Worm (Caenorhabditis elegans) whole organism, L3 larva: ENCODE results near the gene srz-78.

Experiments used
- ZK546.5 ChIP-seq: sonication (generic microtip); optimal IDR thresholded peaks from 2 replicates; lab custom pipeline; 2017; ENCODE audit warnings: missing biosample characterization, missing genetic modification characterization
- aly-2 ChIP-seq: fragments of 150-350 bp; optimal IDR thresholded peaks from 2 replicates; lab custom pipeline; 2014; ENCODE audit warnings: missing biosample characterization, missing genetic modification characterization
- ama-1 ChIP-seq: fragments of 150-350 bp; optimal IDR thresholded peaks from 2 replicates; lab custom pipeline; 2018
- ceh-16 ChIP-seq: sonication (generic microtip); optimal IDR thresholded peaks from 2 replicates; lab custom pipeline; 2017; ENCODE audit warnings: missing biosample characterization, missing genetic modification characterization
- ceh-28 ChIP-seq: fragments of 150-350 bp; optimal IDR thresholded peaks from 2 replicates; lab custom pipeline; 2014; ENCODE audit warnings: missing biosample characterization, missing genetic modification reagents, missing genetic modification characterization
- ceh-82 ChIP-seq: fragments of 150-350 bp; optimal IDR thresholded peaks from 2 replicates; lab custom pipeline; 2014; ENCODE audit warnings: missing biosample characterization, missing genetic modification characterization
- ceh-9 ChIP-seq: sonication (generic microtip); optimal IDR thresholded peaks from 2 replicates; lab custom pipeline; 2018; ENCODE audit warnings: missing biosample characterization, missing genetic modification characterization
- daf-12 ChIP-seq: fragments of 150-350 bp; optimal IDR thresholded peaks from 2 replicates; lab custom pipeline; 2014; ENCODE audit warnings: missing biosample characterization, missing genetic modification reagents, missing genetic modification characterization
- egl-27 ChIP-seq: sonication (generic microtip); optimal IDR thresholded peaks from 4 replicates; lab custom pipeline; 2017; ENCODE audit warnings: missing biosample characterization, missing genetic modification reagents, missing genetic modification characterization
- egl-5 ChIP-seq: fragments of 150-350 bp; optimal IDR thresholded peaks from 2 replicates; lab custom pipeline; 2017; ENCODE audit warnings: missing biosample characterization, missing genetic modification reagents, missing genetic modification characterization, inconsistent platforms
- elt-2 ChIP-seq: sonication (generic microtip); optimal IDR thresholded peaks from 2 replicates; lab custom pipeline; 2016; ENCODE audit warnings: missing genetic modification reagents, mild to moderate bottlenecking, missing genetic modification characterization, missing compliant biosample characterization
- elt-3 ChIP-seq, 3 experiments: fragments of 150-350 bp in 1 of 3; sonication (generic microtip) in 2 of 3; optimal IDR thresholded peaks; 2 replicates in 2 of 3; 4 replicates in 1 of 3; lab custom pipeline; 2014 to 2017; ENCODE audit warnings: missing biosample characterization in 3 of 3, missing genetic modification characterization in 3 of 3
- eor-1 ChIP-seq, 2 experiments: fragments of 150-350 bp; optimal IDR thresholded peaks; 2 replicates each; lab custom pipeline; 2014 to 2018; ENCODE audit warnings: missing biosample characterization in 2 of 2, missing genetic modification characterization in 2 of 2
- fkh-2 ChIP-seq: fragments of 150-350 bp; optimal IDR thresholded peaks from 2 replicates; lab custom pipeline; 2014; ENCODE audit warnings: missing biosample characterization, missing genetic modification reagents, missing genetic modification characterization
- fos-1 ChIP-seq: fragments of 150-350 bp; optimal IDR thresholded peaks from 2 replicates; lab custom pipeline; 2014; ENCODE audit warnings: missing biosample characterization, missing genetic modification characterization
- hmg-11 ChIP-seq: sonication (generic microtip); optimal IDR thresholded peaks from 2 replicates; lab custom pipeline; 2016; ENCODE audit warnings: missing genetic modification characterization, missing compliant biosample characterization
- lin-15B ChIP-seq: fragments of 150-350 bp; optimal IDR thresholded peaks from 2 replicates; lab custom pipeline; 2014; ENCODE audit warnings: missing biosample characterization, missing genetic modification characterization
- lsy-12 ChIP-seq: sonication (generic microtip); optimal IDR thresholded peaks from 2 replicates; lab custom pipeline; 2016; ENCODE audit warnings: mild to moderate bottlenecking, missing genetic modification characterization, missing compliant biosample characterization
- mdl-1 ChIP-seq: fragments of 150-350 bp; optimal IDR thresholded peaks from 2 replicates; lab custom pipeline; 2014; ENCODE audit warnings: missing biosample characterization, missing genetic modification characterization
- mml-1 ChIP-seq: fragments of 150-350 bp; sonication (generic microtip); optimal IDR thresholded peaks from 3 replicates; lab custom pipeline; 2014; ENCODE audit warnings: missing biosample characterization, missing genetic modification characterization
- nhr-11 ChIP-seq: fragments of 150-350 bp; optimal IDR thresholded peaks from 2 replicates; lab custom pipeline; 2014; ENCODE audit warnings: missing biosample characterization, missing genetic modification characterization
- nhr-12 ChIP-seq: fragments of 150-350 bp; optimal IDR thresholded peaks from 2 replicates; lab custom pipeline; 2014; ENCODE audit warnings: missing biosample characterization, missing genetic modification characterization
- nhr-23 ChIP-seq: fragments of 150-350 bp; optimal IDR thresholded peaks from 2 replicates; lab custom pipeline; 2014; ENCODE audit warnings: missing biosample characterization, missing genetic modification reagents, missing genetic modification characterization
- nhr-237 ChIP-seq: fragments of 150-350 bp; optimal IDR thresholded peaks from 2 replicates; lab custom pipeline; 2014; ENCODE audit warnings: missing biosample characterization, missing genetic modification characterization
- nhr-25 ChIP-seq: sonication (generic microtip); optimal IDR thresholded peaks from 2 replicates; lab custom pipeline; 2017; ENCODE audit warnings: missing biosample characterization, missing genetic modification characterization
- nhr-43 ChIP-seq: sonication (generic microtip); optimal IDR thresholded peaks from 2 replicates; lab custom pipeline; 2016; ENCODE audit warnings: mild to moderate bottlenecking, missing genetic modification characterization, missing compliant biosample characterization; ENCODE audit not compliant: poor library complexity, severe bottlenecking
- nhr-67 ChIP-seq: fragments of 150-350 bp; optimal IDR thresholded peaks from 2 replicates; lab custom pipeline; 2014; ENCODE audit warnings: missing biosample characterization, missing genetic modification characterization
- pha-4 ChIP-seq: fragments of 150-350 bp; optimal IDR thresholded peaks from 2 replicates; lab custom pipeline; 2014; ENCODE audit warnings: missing biosample characterization, missing genetic modification reagents, missing genetic modification characterization
- pqm-1 ChIP-seq: fragments of 150-350 bp; optimal IDR thresholded peaks from 2 replicates; lab custom pipeline; 2017; ENCODE audit warnings: missing biosample characterization, missing genetic modification characterization, inconsistent platforms
- sea-2 ChIP-seq: fragments of 150-350 bp; sonication (generic microtip); optimal IDR thresholded peaks from 4 replicates; lab custom pipeline; 2014; ENCODE audit warnings: missing biosample characterization, missing genetic modification reagents, missing genetic modification characterization
- skn-1 ChIP-seq: fragments of 150-350 bp; optimal IDR thresholded peaks from 2 replicates; lab custom pipeline; 2014; ENCODE audit warnings: missing biosample characterization, missing genetic modification characterization
- snpc-4 ChIP-seq: fragments of 150-350 bp; optimal IDR thresholded peaks from 2 replicates; lab custom pipeline; 2014; ENCODE audit warnings: missing biosample characterization, missing genetic modification characterization
- tbx-2 ChIP-seq: sonication (generic microtip); optimal IDR thresholded peaks from 2 replicates; lab custom pipeline; 2016; ENCODE audit warnings: mild to moderate bottlenecking, missing genetic modification characterization, missing compliant biosample characterization
- unc-39 ChIP-seq: sonication (generic microtip); optimal IDR thresholded peaks from 4 replicates; lab custom pipeline; 2017; ENCODE audit warnings: missing biosample characterization, missing genetic modification characterization
- ztf-11 ChIP-seq: fragments of 150-350 bp; optimal IDR thresholded peaks from 2 replicates; lab custom pipeline; 2014; ENCODE audit warnings: missing biosample characterization, missing genetic modification characterization
- ztf-4 ChIP-seq: fragments of 150-350 bp; optimal IDR thresholded peaks from 2 replicates; lab custom pipeline; 2014; ENCODE audit warnings: missing biosample characterization, missing genetic modification characterization

The srz-78 gene

DNA sequence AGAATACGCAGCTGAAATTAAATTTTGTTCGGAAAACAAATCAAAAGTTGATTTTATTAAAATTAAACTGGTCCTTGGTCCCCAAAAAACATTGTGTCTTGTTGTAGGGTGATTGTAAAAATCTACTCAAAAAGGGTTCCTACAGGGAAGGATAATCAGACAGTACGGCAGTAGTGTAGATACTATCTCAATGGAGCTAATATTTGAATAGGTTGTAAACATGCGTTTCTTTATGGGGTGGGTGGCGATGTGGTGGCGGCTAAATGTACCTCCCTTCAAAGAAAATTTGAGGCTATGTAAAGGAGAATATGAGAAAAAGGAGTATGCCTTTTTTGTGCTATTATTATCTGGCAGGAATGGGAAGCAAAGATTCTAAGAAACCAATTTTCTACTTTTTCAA is 39.1 kb upstream of the srz-78 start:
- TF ChIP-seq egl-5 = no peak
- TF ChIP-seq unc-39 = no peak
- no peak for TF ChIP-seq lsy-12 (tag; lab: Kevin White, UChicago)
- TF ChIP-seq nhr-67 (tag; lab: Kevin White, UChicago) = no peak
- no peak for TF ChIP-seq hmg-11 (tag; lab: Kevin White, UChicago)
- no peak for TF ChIP-seq ama-1 (lab: Kevin White, UChicago)
- no peak for TF ChIP-seq elt-2
- no peak for TF ChIP-seq fkh-2 (tag; lab: Kevin White, UChicago)
- TF ChIP-seq ceh-28 (tag; lab: Kevin White, UChicago) = no peak

DNA sequence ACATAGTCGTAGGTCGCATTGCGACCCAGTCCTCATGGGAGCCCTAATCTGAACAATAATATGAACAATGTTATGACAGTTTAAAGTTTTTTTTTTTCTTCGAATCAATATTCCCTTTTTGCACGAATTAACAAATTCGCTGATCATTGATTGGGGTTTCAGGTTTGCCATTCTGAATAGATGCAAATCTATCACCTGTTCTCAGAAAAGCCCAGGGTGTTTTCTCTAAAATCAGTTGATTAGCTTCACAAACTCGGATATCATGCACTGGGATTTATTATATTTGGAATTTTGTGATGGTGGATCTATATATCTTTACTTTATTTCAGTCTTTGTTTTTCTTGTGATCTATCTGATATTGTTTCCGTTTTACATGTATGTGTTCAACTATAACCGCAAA is 38.2 kb upstream of the srz-78 start, which contains the start of gene srz-23:
Gene srz-23 (plus strand): TSS at position 263 of the 400 bp plus-strand sequence.
- TF ChIP-seq skn-1 (no peak), pqm-1 (tag; lab: Kevin White, UChicago) (no peak), nhr-23 (tag; lab: Kevin White, UChicago) (no peak), snpc-4 (tag; lab: Kevin White, UChicago) (no peak), ztf-11 (no peak), elt-2 (no peak), nhr-237 (tag; lab: Kevin White, UChicago) (no peak), ceh-9 (tag; lab: Kevin White, UChicago) (no peak), egl-27 (no peak), lin-15B (no peak), ZK546.5 (no peak), ztf-4 (tag; lab: Kevin White, UChicago) (no peak), nhr-25 (no peak), nhr-67 (tag; lab: Kevin White, UChicago) (no peak), ceh-82 (no peak)

DNA sequence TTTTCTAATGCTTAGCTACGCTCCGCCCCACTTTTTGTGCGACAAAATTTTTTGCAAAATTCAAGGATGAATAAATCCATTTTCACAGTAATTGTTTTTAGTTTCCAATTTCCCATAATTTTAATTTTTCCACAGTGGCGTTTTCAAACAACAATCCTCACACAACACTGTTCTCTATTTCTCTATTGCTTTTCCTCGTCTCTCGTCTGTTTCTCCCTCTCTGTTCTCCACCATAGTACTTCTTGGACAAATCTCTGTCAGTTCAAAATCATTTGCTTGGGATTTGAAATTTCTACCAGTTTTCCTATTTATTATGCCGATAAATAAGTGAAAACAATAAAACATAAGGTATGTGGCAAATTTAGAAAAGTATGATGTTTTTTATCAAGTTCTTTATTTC is 28.3 kb upstream of the srz-78 start, which contains the start of gene F58E2.4:
Gene F58E2.4 (plus strand): TSS at position 134 of the 400 bp plus-strand sequence.
- no peak for TF ChIP-seq mml-1 (tag; lab: Kevin White, UChicago)
- no peak for TF ChIP-seq unc-39
- no peak for TF ChIP-seq nhr-12 (tag; lab: Kevin White, UChicago)
- no peak for TF ChIP-seq pha-4 (tag; lab: Kevin White, UChicago)
- TF ChIP-seq ceh-82 = no peak
- TF ChIP-seq ceh-16 (tag; lab: Kevin White, UChicago) = no peak
- no peak for TF ChIP-seq nhr-25
- TF ChIP-seq nhr-43 (tag; lab: Kevin White, UChicago) = no peak
- TF ChIP-seq aly-2 (tag; lab: Kevin White, UChicago) = no peak
- no peak for TF ChIP-seq nhr-23 (tag; lab: Kevin White, UChicago)
- TF ChIP-seq snpc-4 (tag; lab: Kevin White, UChicago) = no peak
- no peak for TF ChIP-seq fos-1 (tag; lab: Kevin White, UChicago)

DNA sequence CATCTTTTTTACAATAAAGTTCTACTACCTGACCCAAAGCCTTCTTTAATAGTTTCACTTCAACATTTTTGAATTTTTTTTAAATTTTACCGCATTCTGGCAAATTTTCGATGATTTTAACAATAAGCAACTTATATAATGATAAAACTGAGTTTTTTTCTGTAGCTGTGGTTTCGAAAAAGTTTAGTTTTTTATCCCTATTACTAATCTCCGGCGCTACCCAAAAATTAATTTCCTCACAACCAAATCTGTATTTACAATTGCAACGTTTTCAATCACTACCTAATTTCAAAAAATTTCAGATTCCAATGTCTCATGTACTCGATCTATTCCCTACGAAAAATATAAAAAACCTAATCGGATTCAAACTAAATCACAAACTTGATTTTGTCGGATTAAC is 24.4 kb upstream of the srz-78 start, which contains the start of gene F58E2.3:
Gene F58E2.3 (plus strand): TSS at position 301 of the 400 bp plus-strand sequence.
- no peak for TF ChIP-seq lin-15B
- TF ChIP-seq ztf-4 (tag; lab: Kevin White, UChicago) = no peak
- no peak for TF ChIP-seq eor-1 (tag; optimal IDR thresholded peaks at IDR 0.05; lab: Kevin White, UChicago)
- no peak for TF ChIP-seq sea-2 (GFP tag; lab: Kevin White, UChicago)
- no peak for TF ChIP-seq nhr-11 (tag; lab: Kevin White, UChicago)
- TF ChIP-seq daf-12 (tag; lab: Kevin White, UChicago) = no peak
- no peak for TF ChIP-seq elt-3 (tag; optimal IDR thresholded peaks at IDR 0.05; lab: Kevin White, UChicago)
- TF ChIP-seq aly-2 (tag; lab: Kevin White, UChicago) = no peak
- no peak for TF ChIP-seq lsy-12 (tag; lab: Kevin White, UChicago)
- TF ChIP-seq nhr-23 (tag; lab: Kevin White, UChicago) = no peak

DNA sequence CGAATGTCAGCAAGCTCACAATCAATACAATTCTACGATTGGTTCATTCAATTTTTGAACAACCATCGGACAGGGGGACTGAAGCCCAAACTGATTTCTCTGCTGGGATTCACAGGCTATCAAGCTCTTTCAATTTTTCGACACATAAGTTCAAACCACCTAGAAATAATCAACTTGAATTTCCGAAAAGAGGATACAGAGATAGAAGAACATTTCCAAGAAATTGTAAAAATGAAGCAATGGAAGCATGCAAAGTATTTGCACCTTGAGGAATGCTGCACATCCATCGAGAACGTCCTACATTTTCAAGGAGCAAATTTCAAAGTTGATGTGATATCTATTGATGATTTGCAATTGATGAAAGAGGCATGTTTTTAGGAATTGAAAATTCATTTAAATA is 23.8 kb upstream of the srz-78 start:
- TF ChIP-seq mml-1 (tag; lab: Kevin White, UChicago) (no peak), ceh-82 (no peak), eor-1 (tag; optimal IDR thresholded peaks at IDR 0.05; lab: Kevin White, UChicago) (no peak), egl-5 (no peak), sea-2 (GFP tag; lab: Kevin White, UChicago) (no peak), nhr-237 (tag; lab: Kevin White, UChicago) (no peak), ama-1 (lab: Kevin White, UChicago) (no peak), elt-3 (tag; optimal IDR thresholded peaks at IDR 0.05; lab: Kevin White, UChicago) (no peak), ztf-4 (tag; lab: Kevin White, UChicago) (no peak), aly-2 (tag; lab: Kevin White, UChicago) (no peak), mdl-1 (tag; lab: Kevin White, UChicago) (no peak), snpc-4 (tag; lab: Kevin White, UChicago) (no peak), nhr-43 (tag; lab: Kevin White, UChicago) (no peak), tbx-2 (tag; lab: Kevin White, UChicago) (no peak)
